Fruit fly (Drosophila melanogaster): Measurements from ENCODE around the gene CG15553.

CG15553 gene

DNA sequence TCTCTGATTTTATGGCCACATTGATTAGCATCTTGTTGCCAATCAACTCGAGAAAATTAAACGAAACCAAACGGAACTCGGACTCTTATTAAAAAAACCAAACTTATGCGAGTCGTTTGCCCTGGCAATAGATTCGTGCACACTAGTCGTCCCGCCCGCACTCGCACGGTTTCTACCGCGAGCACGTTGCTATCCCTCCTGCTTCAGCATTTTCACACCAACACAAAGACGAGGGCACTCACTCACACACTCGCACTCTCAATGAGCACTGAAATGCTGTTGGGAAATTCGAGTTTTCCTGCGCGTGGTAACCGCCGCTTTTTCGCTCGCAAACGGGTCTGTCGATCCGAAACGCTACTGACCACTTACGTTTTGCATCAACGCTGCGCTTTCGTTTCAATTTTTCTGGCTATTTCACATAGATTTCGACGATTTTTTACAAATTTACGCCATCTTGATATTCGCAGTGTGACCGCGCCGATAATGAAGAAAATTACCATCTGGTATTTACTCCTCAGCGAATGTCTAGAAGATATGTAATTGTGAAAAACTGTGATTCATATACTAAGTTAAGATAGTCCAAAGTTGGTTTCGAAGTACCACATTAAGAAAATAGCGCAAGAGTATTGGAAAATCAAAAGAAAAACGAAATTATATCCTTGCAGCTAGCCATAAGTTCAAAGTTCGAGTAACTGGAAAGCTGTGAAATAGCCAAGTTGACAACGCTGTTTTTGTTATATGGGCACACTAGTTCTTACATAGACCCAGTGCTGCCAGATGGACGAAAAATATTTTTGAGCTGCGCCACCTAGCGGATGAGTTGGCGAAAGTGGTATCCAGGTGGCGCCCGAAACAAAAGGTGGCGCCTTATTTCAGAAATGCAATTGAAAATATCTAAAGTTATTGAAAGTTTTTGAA is 40.0 kb downstream of the CG15553 start, which contains the start of gene dco:
Gene dco, minus strand, starts transcription at position 503 of the 918 bp plus-strand sequence.
- TF ChIP-seq pan (optimal IDR thresholded peaks at IDR 0.05) (no peak), ey (GFP tag; optimal IDR thresholded peaks at IDR 0.05) (peak; percentile 51), Jra (GFP tag; optimal IDR thresholded peaks at IDR 0.05) (peak; percentile 20), sage (GFP tag; optimal IDR thresholded peaks at IDR 0.05) (no peak), dl (GFP tag; optimal IDR thresholded peaks at IDR 0.05; ENCODE audit: insufficient read depth in 1 of 2, partially characterized antibody in 2 of 2) (no peak), dmrt93B (GFP tag; optimal IDR thresholded peaks at IDR 0.05) (peak; percentile 75), GATAd (GFP tag; optimal IDR thresholded peaks at IDR 0.05) (no peak), jim (GFP tag; optimal IDR thresholded peaks at IDR 0.05) (peak; percentile 19), Dfd (GFP tag; optimal IDR thresholded peaks at IDR 0.05) (no peak), foxo (GFP tag; optimal IDR thresholded peaks at IDR 0.05) (peak in 1 of 2 experiments; percentile 80), Mio (GFP tag; optimal IDR thresholded peaks at IDR 0.05) (no peak), Abd-B (GFP tag; optimal IDR thresholded peaks at IDR 0.05) (no peak), h (GFP tag; optimal IDR thresholded peaks at IDR 0.05) (peak; percentile 76), Hr78 (GFP tag; optimal IDR thresholded peaks at IDR 0.05) (no peak), CrebA (GFP tag; optimal IDR thresholded peaks at IDR 0.05; ENCODE audit: borderline replicate concordance) (no peak), CG32264 (GFP tag; optimal IDR thresholded peaks at IDR 0.05) (no peak), HLH106 (tag; optimal IDR thresholded peaks at IDR 0.05) (peak; percentile 73), Dif (GFP tag; optimal IDR thresholded peaks at IDR 0.05; ENCODE audit: partially characterized antibody) (no peak), usp (GFP tag; optimal IDR thresholded peaks at IDR 0.05) (no peak), psq (GFP tag; optimal IDR thresholded peaks at IDR 0.05) (peak; percentile 20), rgr (GFP tag; optimal IDR thresholded peaks at IDR 0.05) (peak; percentile 99), br (GFP tag; optimal IDR thresholded peaks at IDR 0.05) (peak; percentile 62), Hr83 (GFP tag; optimal IDR thresholded peaks at IDR 0.05; ENCODE audit: poor library complexity, severe bottlenecking) (peak; percentile 94), N (GFP tag; optimal IDR thresholded peaks at IDR 0.05) (peak; percentile 61), Sp1 (GFP tag; optimal IDR thresholded peaks at IDR 0.05) (peak; percentile 1), dsf (GFP tag; optimal IDR thresholded peaks at IDR 0.05; ENCODE audit: borderline replicate concordance) (no peak), CG9705 (GFP tag; optimal IDR thresholded peaks at IDR 0.05) (peak; percentile 48), Hnf4 (GFP tag; optimal IDR thresholded peaks at IDR 0.05) (peak; percentile 44), brk (GFP tag; optimal IDR thresholded peaks at IDR 0.05) (no peak), Myc (optimal IDR thresholded peaks at IDR 0.05) (peak; percentile 93), sv (GFP tag; optimal IDR thresholded peaks at IDR 0.05) (no peak), lola (GFP tag; optimal IDR thresholded peaks at IDR 0.05) (no peak), Rel (GFP tag; optimal IDR thresholded peaks at IDR 0.05) (no peak), Rel (tag; optimal IDR thresholded peaks at IDR 0.05) (no peak), OdsH (GFP tag; optimal IDR thresholded peaks at IDR 0.05) (peak; percentile 7), Vsx2 (GFP tag; optimal IDR thresholded peaks at IDR 0.05; ENCODE audit: partially characterized antibody) (no peak), woc (GFP tag; optimal IDR thresholded peaks at IDR 0.05) (peak; percentile 53), fru (GFP tag; optimal IDR thresholded peaks at IDR 0.05) (peak; percentile 41), tai (GFP tag; optimal IDR thresholded peaks at IDR 0.05) (peak; percentile 75)

Data from whole organism, wandering third instar larva.